Fruit fly (Drosophila melanogaster): ENCODE results near the gene Elp1.
A peak's percentile ranks its signal among the peaks of the same experiment; 100 is the strongest.

Elp1 gene

dm6 chr3R:11625544-11625943 is 25.2 kb upstream of the Elp1 start, which contains the start of gene Zaf1:
Gene Zaf1 (minus strand): TSS chr3R:11625644.
- no peak for TF ChIP-seq CG43689 (GFP tag; IDR thresholded peaks at IDR 0.05)
- no peak for TF ChIP-seq CG18599 (GFP tag; optimal IDR thresholded peaks at IDR 0.05)

- TF ChIP-seq CG34224 (GFP tag; IDR thresholded peaks at IDR 0.05; ENCODE audit: partially characterized antibody) (0 out of 3 replicates have a peak, but pooled peaks have one; percentile 29), Ets97D (GFP tag; optimal IDR thresholded peaks at IDR 0.05) (peak; percentile 7), ranshi (GFP tag; IDR thresholded peaks at IDR 0.05) (no peak), CG12299 (tag; optimal IDR thresholded peaks at IDR 0.05) (no peak), onecut (GFP tag; IDR thresholded peaks at IDR 0.05) (peak; percentile 68; the same call in 1 of the 2 replicates), Side (GFP tag; optimal IDR thresholded peaks at IDR 0.05) (no peak), tgo (GFP tag; IDR thresholded peaks at IDR 0.05) (no peak), Doc3 (GFP tag; IDR thresholded peaks at IDR 0.05; ENCODE audit: partially characterized antibody) (peak; percentile 26; the same call in 1 of the 3 replicates), Sry-δ (GFP tag; optimal IDR thresholded peaks at IDR 0.05) (peak; percentile 3), sna (GFP tag; IDR thresholded peaks at IDR 0.05; ENCODE audit: partially characterized antibody) (peak; percentile 61; the same call in 1 of the 2 replicates), scrt (GFP tag; optimal IDR thresholded peaks at IDR 0.05) (peak; percentile 85), Max (GFP tag; optimal IDR thresholded peaks at IDR 0.05) (no peak), kay (GFP tag; optimal IDR thresholded peaks at IDR 0.05) (no peak), CG6791 (GFP tag; IDR thresholded peaks at IDR 0.05; ENCODE audit: partially characterized antibody) (0 out of 3 replicates have a peak, but pooled peaks have one; percentile 30), chinmo (GFP tag; IDR thresholded peaks at IDR 0.05; ENCODE audit: partially characterized antibody) (peak; percentile 43; the same call in 1 of the 4 replicates), stwl (tag; optimal IDR thresholded peaks at IDR 0.05) (peak; percentile 59), CG9797 (GFP tag; optimal IDR thresholded peaks at IDR 0.05) (peak; percentile 10), shn (GFP tag; optimal IDR thresholded peaks at IDR 0.05) (no peak), Med (GFP tag) (peak; percentile 72), Scr (GFP tag; IDR thresholded peaks at IDR 0.05; ENCODE audit: partially characterized antibody) (peak; percentile 56), E2f2 (GFP tag; IDR thresholded peaks at IDR 0.05) (peak; percentile 55), CG31365 (tag; optimal IDR thresholded peaks at IDR 0.05) (no peak), Hr39 (optimal IDR thresholded peaks at IDR 0.05) (no peak), gfzf (GFP tag; optimal IDR thresholded peaks at IDR 0.05) (peak; percentile 45), BEAF-32 (GFP tag; optimal IDR thresholded peaks at IDR 0.05) (peak; percentile 27), CG1603 (tag; optimal IDR thresholded peaks at IDR 0.05) (peak; percentile 34), CG3995 (GFP tag; optimal IDR thresholded peaks at IDR 0.05) (peak; percentile 67), CG2120 (GFP tag; optimal IDR thresholded peaks at IDR 0.05) (peak; percentile 30), CG17186 (GFP tag; optimal IDR thresholded peaks at IDR 0.05) (no peak), Dref (GFP tag; IDR thresholded peaks at IDR 0.05) (peak; percentile 49), CG2202 (tag; optimal IDR thresholded peaks at IDR 0.05) (no peak), CG9437 (GFP tag; optimal IDR thresholded peaks at IDR 0.05) (peak; percentile 97), CG13287 (GFP tag; IDR thresholded peaks at IDR 0.05; ENCODE audit: partially characterized antibody) (peak; percentile 49), trem (tag; optimal IDR thresholded peaks at IDR 0.05) (peak; percentile 21), CG30020 (tag; optimal IDR thresholded peaks at IDR 0.05) (peak; percentile 0), YL-1 (GFP tag; optimal IDR thresholded peaks at IDR 0.05) (peak; percentile 23), Ets65A (GFP tag) (peak; percentile 55), pb (GFP tag; optimal IDR thresholded peaks at IDR 0.05) (no peak), Dp (GFP tag; optimal IDR thresholded peaks at IDR 0.05) (peak; percentile 52), HLH4C (GFP tag; IDR thresholded peaks at IDR 0.05; ENCODE audit: partially characterized antibody) (peak; percentile 41; the same call in 1 of the 3 replicates), CG12659 (GFP tag; optimal IDR thresholded peaks at IDR 0.05) (peak; percentile 11), HLH3B (GFP tag; IDR thresholded peaks at IDR 0.05) (no peak), Jarid2 (GFP tag; optimal IDR thresholded peaks at IDR 0.05) (no peak), crp (GFP tag; optimal IDR thresholded peaks at IDR 0.05) (peak; percentile 21 to 82), CG7556 (GFP tag; optimal IDR thresholded peaks at IDR 0.05) (no peak), Xrp1 (GFP tag; IDR thresholded peaks at IDR 0.05) (no peak)
Measured at dm6 chr3R:11626571-11626970, 24.2 kb upstream of the Elp1 start, which contains the start of the genes CG6813 and CG18764. Gene CG6813 (minus strand): TSS chr3R:11626638. Gene CG18764 (plus strand): TSS chr3R:11626889.
